Worm (Caenorhabditis elegans) whole organism, mixed stage, embryonic: ENCODE data around the gene sir-2.3.

Source experiments
- M03D4.4 ChIP-seq: sonication (generic microtip); optimal IDR thresholded peaks from 2 replicates; lab custom pipeline; 2017; ENCODE audit warnings: mild to moderate bottlenecking, missing genetic modification characterization, missing compliant biosample characterization
- bed-3 ChIP-seq: fragments of 200-800 bp; sonication (Bioruptor generic); optimal IDR thresholded peaks from 3 replicates; lab custom pipeline; 2018; ENCODE audit warnings: mild to moderate bottlenecking, missing genetic modification characterization, moderate library complexity, missing compliant biosample characterization
- blmp-1 ChIP-seq: fragments of 150-350 bp; optimal IDR thresholded peaks from 2 replicates; lab custom pipeline; 2014; ENCODE audit warnings: missing biosample characterization, missing genetic modification characterization
- ceh-39 ChIP-seq: fragments of 150-350 bp; optimal IDR thresholded peaks from 2 replicates; lab custom pipeline; 2014; ENCODE audit warnings: missing biosample characterization, missing genetic modification characterization
- ceh-43 ChIP-seq: fragments of 200-800 bp; sonication (Bioruptor generic); optimal IDR thresholded peaks from 2 replicates; lab custom pipeline; 2018; ENCODE audit warnings: mild to moderate bottlenecking, missing genetic modification characterization, moderate library complexity, missing compliant biosample characterization
- ceh-83 ChIP-seq: fragments of 200-800 bp; sonication (Bioruptor generic); optimal IDR thresholded peaks from 2 replicates; lab custom pipeline; 2018; ENCODE audit warnings: mild to moderate bottlenecking, missing genetic modification characterization, missing compliant biosample characterization
- ces-1 ChIP-seq: fragments of 150-350 bp; optimal IDR thresholded peaks from 2 replicates; lab custom pipeline; 2014; ENCODE audit warnings: missing biosample characterization, missing genetic modification reagents, missing genetic modification characterization
- cnd-1 ChIP-seq: fragments of 200-800 bp; sonication (Bioruptor generic); optimal IDR thresholded peaks from 2 replicates; lab custom pipeline; 2018; ENCODE audit warnings: mild to moderate bottlenecking, missing genetic modification characterization, missing compliant biosample characterization
- elt-1 ChIP-seq: sonication (generic microtip); optimal IDR thresholded peaks from 2 replicates; lab custom pipeline; 2017; ENCODE audit warnings: missing genetic modification characterization, mild to moderate bottlenecking, missing compliant biosample characterization, antibody characterized with exemption, moderate library complexity, borderline replicate concordance; ENCODE audit not compliant: insufficient read depth
- elt-3 ChIP-seq: fragments of 150-350 bp; optimal IDR thresholded peaks from 2 replicates; lab custom pipeline; 2014; ENCODE audit warnings: missing biosample characterization, missing genetic modification characterization
- flh-1 ChIP-seq: fragments of 200-800 bp; sonication (Bioruptor generic); optimal IDR thresholded peaks from 2 replicates; lab custom pipeline; 2018; ENCODE audit warnings: mild to moderate bottlenecking, missing genetic modification characterization, moderate library complexity, missing compliant biosample characterization
- ham-2 ChIP-seq: fragments of 200-800 bp; sonication (Bioruptor generic); optimal IDR thresholded peaks from 2 replicates; lab custom pipeline; 2018; ENCODE audit warnings: mild to moderate bottlenecking, missing genetic modification characterization, missing compliant biosample characterization
- hlh-1 ChIP-seq: fragments of 150-350 bp; optimal IDR thresholded peaks from 2 replicates; lab custom pipeline; 2014; ENCODE audit warnings: missing biosample characterization, missing genetic modification reagents, missing genetic modification characterization
- lin-13 ChIP-seq: fragments of 150-350 bp; optimal IDR thresholded peaks from 2 replicates; lab custom pipeline; 2014; ENCODE audit warnings: missing biosample characterization, missing genetic modification characterization
- lin-32 ChIP-seq: fragments of 200-800 bp; sonication (Bioruptor generic); optimal IDR thresholded peaks from 2 replicates; lab custom pipeline; 2018; ENCODE audit warnings: mild to moderate bottlenecking, missing genetic modification characterization, missing compliant biosample characterization
- lsy-2 ChIP-seq: fragments of 150-350 bp; optimal IDR thresholded peaks from 2 replicates; lab custom pipeline; 2014; ENCODE audit warnings: missing biosample characterization, missing genetic modification characterization
- mep-1 ChIP-seq: fragments of 150-350 bp; optimal IDR thresholded peaks from 2 replicates; lab custom pipeline; 2017; ENCODE audit warnings: missing biosample characterization, missing genetic modification reagents, missing genetic modification characterization, inconsistent platforms
- mls-2 ChIP-seq: sonication (generic microtip); optimal IDR thresholded peaks from 2 replicates; lab custom pipeline; 2016; ENCODE audit warnings: mild to moderate bottlenecking, missing genetic modification characterization, moderate library complexity, missing compliant biosample characterization
- nhr-12 ChIP-seq: fragments of 150-350 bp; optimal IDR thresholded peaks from 2 replicates; lab custom pipeline; 2014; ENCODE audit warnings: missing biosample characterization, missing genetic modification characterization
- nhr-2 ChIP-seq: fragments of 150-350 bp; optimal IDR thresholded peaks from 2 replicates; lab custom pipeline; 2014; ENCODE audit warnings: missing biosample characterization, missing genetic modification characterization
- nhr-237 ChIP-seq: fragments of 150-350 bp; optimal IDR thresholded peaks from 2 replicates; lab custom pipeline; 2014; ENCODE audit warnings: missing biosample characterization, missing genetic modification characterization
- nhr-76 ChIP-seq: sonication (generic microtip); optimal IDR thresholded peaks from 2 replicates; lab custom pipeline; 2017; ENCODE audit warnings: missing biosample characterization, missing genetic modification characterization
- pha-4 ChIP-seq: fragments of 150-350 bp; optimal IDR thresholded peaks from 2 replicates; lab custom pipeline; 2018; ENCODE audit warnings: missing biosample characterization, missing genetic modification reagents, missing genetic modification characterization
- sem-2 ChIP-seq: fragments of 200-800 bp; sonication (Bioruptor generic); optimal IDR thresholded peaks from 2 replicates; lab custom pipeline; 2018; ENCODE audit warnings: mild to moderate bottlenecking, missing genetic modification characterization, missing compliant biosample characterization
- snpc-4 ChIP-seq: fragments of 150-350 bp; optimal IDR thresholded peaks from 2 replicates; lab custom pipeline; 2014; ENCODE audit warnings: missing biosample characterization, missing genetic modification characterization
- sptf-1 ChIP-seq: sonication (generic microtip); optimal IDR thresholded peaks from 2 replicates; lab custom pipeline; 2017; ENCODE audit warnings: mild to moderate bottlenecking, missing genetic modification characterization, moderate library complexity, missing compliant biosample characterization
- tbx-8 ChIP-seq: fragments of 200-800 bp; sonication (Bioruptor generic); optimal IDR thresholded peaks from 2 replicates; lab custom pipeline; 2018; ENCODE audit warnings: mild to moderate bottlenecking, missing genetic modification characterization, moderate library complexity, missing compliant biosample characterization
- unc-120 ChIP-seq: sonication (generic microtip); optimal IDR thresholded peaks from 2 replicates; lab custom pipeline; 2017; ENCODE audit warnings: missing genetic modification characterization, missing compliant biosample characterization; ENCODE audit not compliant: poor library complexity, severe bottlenecking
- unc-39 ChIP-seq: fragments of 150-350 bp; optimal IDR thresholded peaks from 2 replicates; lab custom pipeline; 2014; ENCODE audit warnings: missing biosample characterization, missing genetic modification characterization
- unc-62 ChIP-seq: fragments of 150-350 bp; optimal IDR thresholded peaks from 2 replicates; lab custom pipeline; 2014; ENCODE audit warnings: missing biosample characterization, missing genetic modification reagents, missing genetic modification characterization
- zip-8 ChIP-seq: fragments of 150-350 bp; optimal IDR thresholded peaks from 2 replicates; lab custom pipeline; 2014; ENCODE audit warnings: missing biosample characterization, missing genetic modification characterization
- ztf-11 ChIP-seq: fragments of 150-350 bp; optimal IDR thresholded peaks from 2 replicates; lab custom pipeline; 2014; ENCODE audit warnings: missing biosample characterization, missing genetic modification characterization

Gene sir-2.3

ce11 chrX:13358573-13358972, 27.1 kb downstream of the sir-2.3 start:
- TF ChIP-seq ceh-43 (GFP tag; lab: Kevin White, UChicago) = no peak
- TF ChIP-seq hlh-1 (tag; lab: Kevin White, UChicago) = no peak
- TF ChIP-seq ham-2 (GFP tag; lab: Kevin White, UChicago) = peak; percentile 14
- no peak for TF ChIP-seq ztf-11
- TF ChIP-seq flh-1 (GFP tag; lab: Kevin White, UChicago) = no peak
- no peak for TF ChIP-seq nhr-237
- TF ChIP-seq elt-1 (tag; lab: Kevin White, UChicago) = no peak
- no peak for TF ChIP-seq sptf-1
- no peak for TF ChIP-seq ceh-39
- no peak for TF ChIP-seq lin-13 (tag; lab: Kevin White, UChicago)
- TF ChIP-seq cnd-1 (tag; lab: Kevin White, UChicago) = no peak
- no peak for TF ChIP-seq zip-8
- no peak for TF ChIP-seq elt-3 (tag; lab: Kevin White, UChicago)
- TF ChIP-seq nhr-12 (tag; lab: Kevin White, UChicago) = no peak
- TF ChIP-seq blmp-1 = peak; percentile 3

- TF ChIP-seq ces-1 (no peak), lsy-2 (tag; lab: Kevin White, UChicago) (no peak), lin-32 (GFP tag; lab: Kevin White, UChicago) (no peak), ceh-39 (no peak), nhr-2 (tag; lab: Kevin White, UChicago) (peak; percentile 17), unc-120 (tag; lab: Kevin White, UChicago) (no peak), ceh-83 (no peak)
Measured at ce11 chrX:13359800-13360199, 28.3 kb downstream of the sir-2.3 start.

ce11 chrX:13360632-13361031, 29.1 kb downstream of the sir-2.3 start:
- TF ChIP-seq nhr-76 (tag; lab: Kevin White, UChicago) = no peak
- no peak for TF ChIP-seq snpc-4 (tag; lab: Kevin White, UChicago)
- no peak for TF ChIP-seq ces-1
- TF ChIP-seq sptf-1 = no peak
- no peak for TF ChIP-seq mls-2 (tag; lab: Kevin White, UChicago)
- no peak for TF ChIP-seq bed-3
- TF ChIP-seq zip-8 = no peak
- TF ChIP-seq unc-39 (tag; lab: Kevin White, UChicago) = no peak
- TF ChIP-seq pha-4 (tag; lab: Kevin White, UChicago) = no peak
- no peak for TF ChIP-seq elt-3 (tag; lab: Kevin White, UChicago)
- no peak for TF ChIP-seq nhr-237
- TF ChIP-seq blmp-1 = no peak
- TF ChIP-seq nhr-2 (tag; lab: Kevin White, UChicago) = no peak
- no peak for TF ChIP-seq tbx-8
- no peak for TF ChIP-seq mep-1 (tag; lab: Kevin White, UChicago)
- TF ChIP-seq sem-2 (GFP tag; lab: Kevin White, UChicago) = no peak
- TF ChIP-seq lsy-2 (tag; lab: Kevin White, UChicago) = no peak

- no peak for TF ChIP-seq sptf-1
- no peak for TF ChIP-seq snpc-4 (tag; lab: Kevin White, UChicago)
- no peak for TF ChIP-seq M03D4.4 (tag; lab: Kevin White, UChicago)
- no peak for TF ChIP-seq unc-62 (GFP tag; lab: Kevin White, UChicago)
- no peak for TF ChIP-seq cnd-1 (tag; lab: Kevin White, UChicago)
- no peak for TF ChIP-seq elt-1 (tag; lab: Kevin White, UChicago)
- no peak for TF ChIP-seq unc-39 (tag; lab: Kevin White, UChicago)
- TF ChIP-seq ces-1 = no peak
- TF ChIP-seq sem-2 (GFP tag; lab: Kevin White, UChicago) = no peak
- TF ChIP-seq zip-8 = no peak
- TF ChIP-seq nhr-76 (tag; lab: Kevin White, UChicago) = no peak
- TF ChIP-seq nhr-12 (tag; lab: Kevin White, UChicago) = no peak
- TF ChIP-seq elt-3 (tag; lab: Kevin White, UChicago) = no peak
- no peak for TF ChIP-seq hlh-1 (tag; lab: Kevin White, UChicago)
- TF ChIP-seq ham-2 (GFP tag; lab: Kevin White, UChicago) = no peak
- no peak for TF ChIP-seq nhr-2 (tag; lab: Kevin White, UChicago)
- TF ChIP-seq lin-13 (tag; lab: Kevin White, UChicago) = no peak
- TF ChIP-seq lsy-2 (tag; lab: Kevin White, UChicago) = no peak
Measured at ce11 chrX:13362486-13362885, 31.0 kb downstream of the sir-2.3 start, which contains the start of gene C49F8.15. C49F8.15 (minus strand) TSS chrX:13362586.
